Fruit fly (Drosophila melanogaster) whole organism, prepupa: ENCODE results near the gene Ssadh.

Source experiments
- CG11294 ChIP-seq: fragments of 200-800 bp; sonication (Bioruptor generic); IDR thresholded peaks from 2 replicates; pipeline ENCODE4 v1.3.6; 2022; ENCODE audit warnings: missing biosample characterization, missing genetic modification characterization
- CG11902 ChIP-seq: fragments of 200-800 bp; sonication (Bioruptor generic); optimal IDR thresholded peaks from 3 replicates; lab custom pipeline; 2016; ENCODE audit warnings: missing biosample characterization, missing genetic modification characterization
- CG16779 ChIP-seq: fragments of 200-800 bp; sonication (Bioruptor generic); optimal IDR thresholded peaks from 3 replicates; lab custom pipeline; 2017; ENCODE audit warnings: missing biosample characterization, mild to moderate bottlenecking, missing genetic modification characterization
- CG3919 ChIP-seq: fragments of 200-800 bp; sonication (Bioruptor generic); optimal IDR thresholded peaks from 3 replicates; lab custom pipeline; 2016; ENCODE audit warnings: missing biosample characterization, missing genetic modification characterization
- CG8319 ChIP-seq: fragments of 200-800 bp; sonication (Bioruptor generic); optimal IDR thresholded peaks from 3 replicates; lab custom pipeline; 2016; ENCODE audit warnings: missing biosample characterization, missing genetic modification characterization
- CG8632 ChIP-seq: fragments of 200-800 bp; sonication (Bioruptor generic); optimal IDR thresholded peaks from 3 replicates; lab custom pipeline; 2016; ENCODE audit warnings: missing biosample characterization, missing genetic modification characterization
- CG9139 ChIP-seq: fragments of 200-800 bp; sonication (Bioruptor generic); optimal IDR thresholded peaks from 3 replicates; lab custom pipeline; 2017; ENCODE audit warnings: missing biosample characterization, mild to moderate bottlenecking, missing genetic modification characterization
- Eip93F ChIP-seq: fragments of 200-800 bp; sonication (Bioruptor generic); optimal IDR thresholded peaks from 2 replicates; lab custom pipeline; 2016; ENCODE audit warnings: missing biosample characterization, mild to moderate bottlenecking, missing genetic modification characterization
- Lpt ChIP-seq: fragments of 200-800 bp; sonication (Bioruptor generic); optimal IDR thresholded peaks from 3 replicates; lab custom pipeline; 2016; ENCODE audit warnings: missing biosample characterization, missing genetic modification characterization
- OdsH ChIP-seq: fragments of 200-800 bp; sonication (Bioruptor generic); optimal IDR thresholded peaks from 3 replicates; lab custom pipeline; 2016; ENCODE audit warnings: missing biosample characterization, missing genetic modification characterization
- cyc ChIP-seq: fragments of 200-800 bp; sonication (Bioruptor generic); optimal IDR thresholded peaks from 3 replicates; lab custom pipeline; 2016; ENCODE audit warnings: missing biosample characterization, missing genetic modification characterization
- esn ChIP-seq: fragments of 200-800 bp; sonication (Bioruptor generic); optimal IDR thresholded peaks from 2 replicates; lab custom pipeline; 2016; ENCODE audit warnings: missing biosample characterization, mild to moderate bottlenecking, missing genetic modification characterization, moderate library complexity
- fd85E ChIP-seq: fragments of 200-800 bp; sonication (Bioruptor generic); optimal IDR thresholded peaks from 3 replicates; lab custom pipeline; 2016; ENCODE audit warnings: missing biosample characterization, missing genetic modification characterization
- vri ChIP-seq: fragments of 200-800 bp; sonication (Bioruptor generic); optimal IDR thresholded peaks from 3 replicates; lab custom pipeline; 2016; ENCODE audit warnings: missing biosample characterization, mild to moderate bottlenecking, missing genetic modification characterization

- no peak for TF ChIP-seq CG16779 (tag; lab: Kevin White, UChicago)
- no peak for TF ChIP-seq OdsH (GFP tag; lab: Kevin White, UChicago)
- no peak for TF ChIP-seq Eip93F
- no peak for TF ChIP-seq CG9139 (GFP tag; lab: Kevin White, UChicago)
- TF ChIP-seq fd85E (GFP tag; lab: Kevin White, UChicago), result no peak
- no peak for TF ChIP-seq esn (GFP tag; lab: Kevin White, UChicago)
- TF ChIP-seq CG3919, result no peak
- no peak for TF ChIP-seq cyc
- no peak for TF ChIP-seq CG11294
- no peak for TF ChIP-seq Lpt (GFP tag; lab: Kevin White, UChicago)
- no peak for TF ChIP-seq CG8319
- TF ChIP-seq CG8632, result no peak
- TF ChIP-seq CG11902 (GFP tag; lab: Kevin White, UChicago), result no peak
- TF ChIP-seq vri (GFP tag; lab: Kevin White, UChicago), result no peak
These were observed 38.8 kb upstream of the Ssadh start, which contains the start of gene Lgr3 for dm6 chr3R:25665509-25665908.
